Worm (Caenorhabditis elegans) whole organism, late embryonic: Measurements from ENCODE around the gene Y6G8.2.

Source experiments
- dmd-4 ChIP-seq: sonication (generic microtip); optimal IDR thresholded peaks from 2 replicates; lab custom pipeline; 2016; ENCODE audit warnings: borderline replicate concordance, missing genetic modification characterization, missing compliant biosample characterization
- fkh-10 ChIP-seq: fragments of 150-350 bp; optimal IDR thresholded peaks from 2 replicates; lab custom pipeline; 2014; ENCODE audit warnings: missing biosample characterization, missing genetic modification reagents, missing genetic modification characterization
- nfya-1 ChIP-seq: sonication (generic microtip); optimal IDR thresholded peaks from 2 replicates; lab custom pipeline; 2017; ENCODE audit warnings: missing genetic modification characterization, mild to moderate bottlenecking, missing compliant biosample characterization, antibody characterized with exemption, moderate library complexity
- nhr-11 ChIP-seq: fragments of 150-350 bp; optimal IDR thresholded peaks from 2 replicates; lab custom pipeline; 2014; ENCODE audit warnings: missing biosample characterization, missing genetic modification characterization
- nhr-232 ChIP-seq: sonication (generic microtip); optimal IDR thresholded peaks from 2 replicates; lab custom pipeline; 2016; ENCODE audit warnings: missing genetic modification characterization, missing compliant biosample characterization
- odd-2 ChIP-seq: sonication (generic microtip); optimal IDR thresholded peaks from 2 replicates; lab custom pipeline; 2017; ENCODE audit warnings: antibody characterized with exemption, mild to moderate bottlenecking, missing genetic modification characterization, missing compliant biosample characterization
- pag-3 ChIP-seq: sonication (generic microtip); optimal IDR thresholded peaks from 2 replicates; lab custom pipeline; 2016; ENCODE audit warnings: missing compliant biosample characterization, missing genetic modification characterization, borderline replicate concordance
- pat-9 ChIP-seq: fragments of 200-800 bp; sonication (Bioruptor generic); optimal IDR thresholded peaks from 2 replicates; lab custom pipeline; 2018; ENCODE audit warnings: mild to moderate bottlenecking, missing genetic modification characterization, moderate library complexity, missing compliant biosample characterization
- pha-4 ChIP-seq: fragments of 150-350 bp; optimal IDR thresholded peaks from 2 replicates; lab custom pipeline; 2018; ENCODE audit warnings: missing biosample characterization, missing genetic modification reagents, missing genetic modification characterization
- rnt-1 ChIP-seq: sonication (generic microtip); optimal IDR thresholded peaks from 2 replicates; lab custom pipeline; 2016; ENCODE audit warnings: missing genetic modification characterization, missing compliant biosample characterization
- sdc-2 ChIP-seq: sonication (generic microtip); optimal IDR thresholded peaks from 2 replicates; lab custom pipeline; 2016; ENCODE audit warnings: missing genotype, missing genetic modification characterization, missing compliant biosample characterization
- sox-2 ChIP-seq: fragments of 200-800 bp; sonication (Bioruptor generic); IDR thresholded peaks from 2 replicates; pipeline ENCODE4 v1.3.6; 2022; ENCODE audit warnings: missing genetic modification reagents, missing genetic modification characterization, missing compliant biosample characterization
- unc-86 ChIP-seq: sonication (generic microtip); optimal IDR thresholded peaks from 2 replicates; lab custom pipeline; 2016; ENCODE audit warnings: missing genetic modification characterization, missing compliant biosample characterization

DNA sequence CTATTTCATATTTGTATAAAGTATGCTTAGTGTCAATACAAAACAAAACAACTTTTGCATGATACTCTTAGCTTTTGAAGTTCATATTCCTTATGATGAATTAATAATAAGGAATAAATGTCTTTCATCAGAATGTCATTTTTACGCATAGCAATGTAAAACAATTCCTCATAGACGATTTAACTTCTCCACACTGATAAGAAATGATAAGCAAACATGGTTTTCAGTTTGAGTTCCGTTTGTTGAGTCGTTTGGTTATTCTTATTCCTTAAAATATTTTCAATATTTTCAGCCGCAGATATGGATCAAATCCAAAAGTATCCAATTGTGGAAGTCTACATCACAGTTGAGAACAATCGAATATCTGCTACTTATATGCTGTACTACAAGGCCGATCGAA is 26.1 kb upstream of the Y6G8.2 start, which contains the start of gene F57G4.11:
- no peak for TF ChIP-seq nfya-1 (tag; lab: Kevin White, UChicago)
- no peak for TF ChIP-seq pat-9 (tag; lab: Kevin White, UChicago)
- TF ChIP-seq fkh-10, result no peak
- TF ChIP-seq nhr-232 (tag; lab: Kevin White, UChicago), result no peak
- no peak for TF ChIP-seq odd-2
- no peak for TF ChIP-seq pag-3 (tag; lab: Kevin White, UChicago)
- TF ChIP-seq sox-2 (GFP tag; lab: Robert Waterston, UW), result no peak
- TF ChIP-seq pha-4, result no peak
- TF ChIP-seq rnt-1 (tag; lab: Kevin White, UChicago), result no peak
- TF ChIP-seq sdc-2 (tag; lab: Kevin White, UChicago), result no peak
- no peak for TF ChIP-seq unc-86 (tag; lab: Kevin White, UChicago)
- TF ChIP-seq dmd-4 (tag; lab: Kevin White, UChicago), result no peak
- TF ChIP-seq nhr-11 (tag; lab: Kevin White, UChicago), result no peak
